Worm (Caenorhabditis elegans) whole organism, young adult: ENCODE results near the gene W08A12.2.

Experiments used
- C06A6.2 ChIP-seq: fragments of 200-800 bp; sonication (Bioruptor generic); conservative IDR thresholded peaks from 2 replicates; pipeline ENCODE4 v1.3.6; 2022; ENCODE audit warnings: missing genetic modification characterization, missing compliant biosample characterization
- F39B2.1 ChIP-seq: fragments of 200-800 bp; sonication (Bioruptor generic); IDR thresholded peaks from 2 replicates; pipeline ENCODE4 v1.3.6; 2022; ENCODE audit warnings: missing genetic modification reagents, missing genetic modification characterization, missing compliant biosample characterization
- F49E8.2 ChIP-seq: sonication (generic microtip); optimal IDR thresholded peaks from 3 replicates; lab custom pipeline; 2017; ENCODE audit warnings: missing genetic modification characterization, mild to moderate bottlenecking, missing compliant biosample characterization, antibody characterized with exemption, moderate library complexity; ENCODE audit not compliant: insufficient read depth
- F52B5.7 ChIP-seq: sonication (generic microtip); optimal IDR thresholded peaks from 2 replicates; lab custom pipeline; 2016; ENCODE audit warnings: mild to moderate bottlenecking, missing genetic modification characterization, missing compliant biosample characterization
- F57C9.4 ChIP-seq: sonication (generic microtip); optimal IDR thresholded peaks from 2 replicates; lab custom pipeline; 2017; ENCODE audit warnings: mild to moderate bottlenecking, missing genetic modification characterization, missing compliant biosample characterization
- K11D2.4 ChIP-seq: fragments of 200-800 bp; sonication (Bioruptor generic); IDR thresholded peaks from 2 replicates; pipeline ENCODE4 v1.3.6; 2022; ENCODE audit warnings: missing genetic modification reagents, missing genetic modification characterization, missing compliant biosample characterization
- K12H6.12 ChIP-seq: fragments of 200-800 bp; sonication (Bioruptor generic); optimal IDR thresholded peaks from 2 replicates; lab custom pipeline; 2018; ENCODE audit warnings: mild to moderate bottlenecking, missing genetic modification characterization, missing compliant biosample characterization
- Y53F4B.3 ChIP-seq: fragments of 200-800 bp; sonication (Bioruptor generic); IDR thresholded peaks from 2 replicates; pipeline ENCODE4 v1.3.6; 2022; ENCODE audit warnings: missing genetic modification reagents, missing genetic modification characterization, missing compliant biosample characterization
- ama-1 ChIP-seq, 3 experiments: fragments of 150-350 bp in 1 of 3; sonication (generic microtip) in 2 of 3; optimal IDR thresholded peaks; 2 replicates each; lab custom pipeline; 2014 to 2018; ENCODE audit warnings: missing biosample characterization in 2 of 3, missing genetic modification characterization in 2 of 3, missing genetic modification reagents in 2 of 3
- aptf-2 ChIP-seq: fragments of 200-800 bp; sonication (Bioruptor generic); conservative IDR thresholded peaks from 2 replicates; pipeline ENCODE4 v1.3.6; 2022; ENCODE audit warnings: missing genetic modification reagents, missing genetic modification characterization, missing compliant biosample characterization
- athp-1 ChIP-seq: sonication (generic microtip); optimal IDR thresholded peaks from 2 replicates; lab custom pipeline; 2017; ENCODE audit warnings: mild to moderate bottlenecking, missing genetic modification characterization, missing compliant biosample characterization
- attf-6 ChIP-seq: fragments of 200-800 bp; sonication (Bioruptor generic); IDR thresholded peaks from 2 replicates; pipeline ENCODE4 v1.3.6; 2022; ENCODE audit warnings: missing genetic modification reagents, missing genetic modification characterization, missing compliant biosample characterization
- bed-2 ChIP-seq: fragments of 200-800 bp; sonication (Bioruptor generic); IDR thresholded peaks from 2 replicates; pipeline ENCODE4 v1.3.6; 2022; ENCODE audit warnings: missing genetic modification reagents, missing genetic modification characterization, missing compliant biosample characterization
- ccch-3 ChIP-seq: fragments of 200-800 bp; sonication (Bioruptor generic); optimal IDR thresholded peaks from 2 replicates; lab custom pipeline; 2018; ENCODE audit warnings: mild to moderate bottlenecking, missing genetic modification characterization, missing compliant biosample characterization
- ceh-27 ChIP-seq: fragments of 200-800 bp; sonication (Bioruptor generic); optimal IDR thresholded peaks from 2 replicates; lab custom pipeline; 2018; ENCODE audit warnings: mild to moderate bottlenecking, missing genetic modification characterization, moderate library complexity, missing compliant biosample characterization
- ceh-40 ChIP-seq: fragments of 200-800 bp; sonication (Bioruptor generic); IDR thresholded peaks from 2 replicates; pipeline ENCODE4 v1.3.6; 2022; ENCODE audit warnings: missing genetic modification characterization, missing compliant biosample characterization
- ceh-58 ChIP-seq: fragments of 200-800 bp; sonication (Bioruptor generic); IDR thresholded peaks from 2 replicates; pipeline ENCODE4 v1.3.6; 2022; ENCODE audit warnings: missing genetic modification characterization, missing compliant biosample characterization
- ceh-79 ChIP-seq: sonication (generic microtip); optimal IDR thresholded peaks from 2 replicates; lab custom pipeline; 2017; ENCODE audit warnings: mild to moderate bottlenecking, missing genetic modification characterization, missing compliant biosample characterization
- ceh-91 ChIP-seq: fragments of 200-800 bp; sonication (Bioruptor generic); IDR thresholded peaks from 2 replicates; pipeline ENCODE4 v1.3.6; 2022; ENCODE audit warnings: missing genetic modification reagents, missing genetic modification characterization, missing compliant biosample characterization
- chd-7 ChIP-seq: sonication (generic microtip); optimal IDR thresholded peaks from 2 replicates; lab custom pipeline; 2016; ENCODE audit warnings: mild to moderate bottlenecking, missing genetic modification characterization, moderate library complexity, missing compliant biosample characterization
- dox-1 ChIP-seq: fragments of 200-800 bp; sonication (Bioruptor generic); IDR thresholded peaks from 2 replicates; pipeline ENCODE4 v1.3.6; 2022; ENCODE audit warnings: missing genetic modification reagents, missing genetic modification characterization, missing compliant biosample characterization
- egrh-3 ChIP-seq: fragments of 200-800 bp; sonication (Bioruptor generic); IDR thresholded peaks from 2 replicates; pipeline ENCODE4 v1.3.6; 2022; ENCODE audit warnings: missing genetic modification reagents, missing genetic modification characterization, missing compliant biosample characterization
- him-1 ChIP-seq: sonication (generic microtip); optimal IDR thresholded peaks from 2 replicates; lab custom pipeline; 2016; ENCODE audit warnings: missing genotype, missing genetic modification reagents, missing genetic modification characterization, missing compliant biosample characterization
- lag-1 ChIP-seq: fragments of 200-800 bp; sonication (Bioruptor generic); IDR thresholded peaks from 2 replicates; pipeline ENCODE4 v1.3.6; 2022; ENCODE audit warnings: missing genetic modification reagents, missing genetic modification characterization, missing compliant biosample characterization
- lin-35 ChIP-seq, 3 experiments: fragments of 150-350 bp in 2 of 3; sonication (generic microtip) in 1 of 3; optimal IDR thresholded peaks; 2 replicates each; lab custom pipeline; 2014 to 2018; ENCODE audit warnings: missing biosample characterization in 3 of 3, missing genetic modification characterization in 3 of 3, missing genetic modification reagents in 3 of 3
- lin-40 ChIP-seq: sonication (generic microtip); optimal IDR thresholded peaks from 2 replicates; lab custom pipeline; 2016; ENCODE audit warnings: missing genetic modification characterization, mild to moderate bottlenecking, missing compliant biosample characterization, missing genotype, missing genetic modification reagents
- lir-1 ChIP-seq: fragments of 200-800 bp; sonication (Bioruptor generic); conservative IDR thresholded peaks from 2 replicates; pipeline ENCODE4 v1.3.6; 2022; ENCODE audit warnings: missing genetic modification reagents, missing genetic modification characterization, missing compliant biosample characterization
- lsy-27 ChIP-seq: sonication (generic microtip); optimal IDR thresholded peaks from 2 replicates; lab custom pipeline; 2017; ENCODE audit warnings: missing genetic modification characterization, mild to moderate bottlenecking, missing compliant biosample characterization, antibody characterized with exemption, missing genotype, borderline replicate concordance; ENCODE audit not compliant: insufficient read depth
- madf-3 ChIP-seq: fragments of 200-800 bp; sonication (Bioruptor generic); IDR thresholded peaks from 2 replicates; pipeline ENCODE4 v1.3.6; 2022; ENCODE audit warnings: missing genetic modification reagents, missing genetic modification characterization, missing compliant biosample characterization
- madf-6 ChIP-seq: fragments of 200-800 bp; sonication (Bioruptor generic); IDR thresholded peaks from 2 replicates; pipeline ENCODE4 v1.3.6; 2022; ENCODE audit warnings: missing genetic modification reagents, missing genetic modification characterization, missing compliant biosample characterization
- nfya-1 ChIP-seq: sonication (generic microtip); optimal IDR thresholded peaks from 2 replicates; lab custom pipeline; 2017; ENCODE audit warnings: antibody characterized with exemption, missing compliant biosample characterization, missing genetic modification characterization, borderline replicate concordance; ENCODE audit not compliant: insufficient read depth
- nfyb-1 ChIP-seq: fragments of 200-800 bp; sonication (Bioruptor generic); IDR thresholded peaks from 2 replicates; pipeline ENCODE4 v1.3.6; 2022; ENCODE audit warnings: missing genetic modification reagents, missing genetic modification characterization, missing compliant biosample characterization
- nhr-120 ChIP-seq: fragments of 200-800 bp; sonication (Bioruptor generic); IDR thresholded peaks from 2 replicates; pipeline ENCODE4 v1.3.6; 2022; ENCODE audit warnings: missing genetic modification characterization, missing compliant biosample characterization
- nhr-179 ChIP-seq: sonication (generic microtip); optimal IDR thresholded peaks from 2 replicates; lab custom pipeline; 2016; ENCODE audit warnings: mild to moderate bottlenecking, missing genetic modification characterization, missing compliant biosample characterization
- nhr-27 ChIP-seq: fragments of 200-800 bp; sonication (Bioruptor generic); optimal IDR thresholded peaks from 2 replicates; lab custom pipeline; 2018; ENCODE audit warnings: mild to moderate bottlenecking, missing genetic modification characterization, moderate library complexity, missing compliant biosample characterization
- snpc-1.3 ChIP-seq: sonication (generic microtip); optimal IDR thresholded peaks from 2 replicates; lab custom pipeline; 2017; ENCODE audit warnings: missing genetic modification characterization, mild to moderate bottlenecking, missing compliant biosample characterization, antibody characterized with exemption, moderate library complexity, missing genotype, missing genetic modification reagents; ENCODE audit not compliant: insufficient read depth
- snpc-3.4 ChIP-seq: sonication (generic microtip); optimal IDR thresholded peaks from 2 replicates; lab custom pipeline; 2017; ENCODE audit warnings: missing genetic modification characterization, mild to moderate bottlenecking, missing compliant biosample characterization, antibody characterized with exemption, moderate library complexity, missing genotype, missing genetic modification reagents
- somi-1 ChIP-seq: fragments of 200-800 bp; sonication (Bioruptor generic); optimal IDR thresholded peaks from 2 replicates; lab custom pipeline; 2018; ENCODE audit warnings: mild to moderate bottlenecking, missing genetic modification characterization, missing compliant biosample characterization
- sptf-2 ChIP-seq: fragments of 200-800 bp; sonication (Bioruptor generic); optimal IDR thresholded peaks from 2 replicates; lab custom pipeline; 2018; ENCODE audit warnings: mild to moderate bottlenecking, missing genetic modification characterization, missing compliant biosample characterization
- unc-62 ChIP-seq: fragments of 150-350 bp; optimal IDR thresholded peaks from 2 replicates; lab custom pipeline; 2014; ENCODE audit warnings: missing biosample characterization, missing genetic modification reagents, missing genetic modification characterization
- zfh-2 ChIP-seq: fragments of 200-800 bp; sonication (Bioruptor generic); conservative IDR thresholded peaks from 2 replicates; pipeline ENCODE4 v1.3.6; 2022; ENCODE audit warnings: missing genetic modification reagents, missing genetic modification characterization, missing compliant biosample characterization
- ztf-18 ChIP-seq: sonication (generic microtip); optimal IDR thresholded peaks from 2 replicates; lab custom pipeline; 2016; ENCODE audit warnings: missing genotype, mild to moderate bottlenecking, missing genetic modification characterization, missing compliant biosample characterization
- ztf-22 ChIP-seq: fragments of 200-800 bp; sonication (Bioruptor generic); optimal IDR thresholded peaks from 2 replicates; lab custom pipeline; 2018; ENCODE audit warnings: mild to moderate bottlenecking, missing genetic modification characterization, moderate library complexity, missing compliant biosample characterization
- ztf-25 ChIP-seq: fragments of 200-800 bp; sonication (Bioruptor generic); IDR thresholded peaks from 2 replicates; pipeline ENCODE4 v1.3.6; 2022; ENCODE audit warnings: missing genetic modification reagents, missing genetic modification characterization, missing compliant biosample characterization

Gene W08A12.2

DNA sequence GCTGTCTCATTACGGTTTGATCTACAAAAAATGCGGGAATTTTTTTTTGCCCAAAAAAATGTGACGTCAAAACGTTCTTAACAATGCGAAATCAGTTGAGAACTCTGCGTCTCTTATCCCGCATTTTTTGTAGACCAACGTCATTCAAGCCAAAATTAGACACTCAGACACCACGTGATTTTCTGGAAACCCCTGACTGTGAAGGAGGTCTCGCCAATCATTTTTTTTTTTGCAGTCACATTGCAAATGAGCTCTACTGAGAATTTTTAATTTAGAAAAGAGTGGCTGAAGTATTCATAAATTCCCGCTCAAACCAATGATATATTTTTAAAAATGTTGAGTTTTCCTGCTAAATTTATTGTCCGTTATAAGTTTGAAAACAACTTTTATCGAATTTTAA, 32.8 kb upstream of the W08A12.2 start:
- TF ChIP-seq F49E8.2 (tag; lab: Kevin White, UChicago) (no peak), lsy-27 (tag; lab: Kevin White, UChicago) (no peak), ztf-22 (GFP tag; lab: Kevin White, UChicago) (no peak), unc-62 (no peak), ceh-27 (GFP tag; lab: Kevin White, UChicago) (no peak), madf-3 (no peak), lir-1 (no peak), ztf-18 (tag; lab: Kevin White, UChicago) (no peak), K11D2.4 (GFP tag; lab: Robert Waterston, UW) (no peak), nhr-27 (tag; lab: Kevin White, UChicago) (no peak), F52B5.7 (tag; lab: Kevin White, UChicago) (no peak), dox-1 (GFP tag; lab: Robert Waterston, UW) (no peak), nfya-1 (no peak), egrh-3 (GFP tag; lab: Robert Waterston, UW) (no peak), nhr-120 (no peak), him-1 (tag; lab: Kevin White, UChicago) (no peak), snpc-3.4 (tag; lab: Kevin White, UChicago) (no peak)

DNA sequence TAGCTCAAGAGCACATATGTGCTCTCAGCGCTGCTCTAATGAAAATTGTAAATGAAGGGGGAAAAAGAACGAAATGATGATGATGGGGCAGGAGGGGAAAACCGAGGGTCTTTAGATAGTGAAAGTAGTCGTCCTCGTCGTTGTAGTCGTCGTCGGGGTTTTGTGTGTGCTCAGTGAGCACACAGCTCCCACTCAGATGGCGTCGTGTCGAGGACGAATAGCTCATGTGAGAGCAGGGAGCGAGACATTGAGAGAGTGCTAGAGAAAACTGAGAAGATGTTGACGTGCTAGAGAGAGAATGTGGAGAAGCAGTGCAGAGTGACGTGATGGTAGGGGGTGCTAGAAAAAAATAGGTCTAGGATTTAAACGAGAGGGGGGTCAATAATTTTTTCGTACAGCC, 32.1 kb upstream of the W08A12.2 start:
- TF ChIP-seq aptf-2 (no peak), athp-1 (tag; lab: Kevin White, UChicago) (no peak), madf-6 (no peak), nfyb-1 (GFP tag; lab: Robert Waterston, UW) (0 out of 2 replicates have a peak, but pooled peaks have one; percentile 25), ceh-40 (GFP tag; lab: Robert Waterston, UW) (no peak), ceh-27 (GFP tag; lab: Kevin White, UChicago) (peak; percentile 61), ama-1 (optimal IDR thresholded peaks at IDR 0.05; lab: Kevin White, UChicago) (no peak), ama-1 (GFP tag; optimal IDR thresholded peaks at IDR 0.05; lab: Kevin White, UChicago) (no peak), ceh-91 (GFP tag; lab: Robert Waterston, UW) (no peak), F57C9.4 (tag; lab: Kevin White, UChicago) (no peak), ccch-3 (GFP tag; lab: Kevin White, UChicago) (no peak), sptf-2 (GFP tag; lab: Kevin White, UChicago) (no peak), K12H6.12 (no peak), ztf-25 (GFP tag; lab: Robert Waterston, UW) (no peak), lin-35 (GFP tag; optimal IDR thresholded peaks at IDR 0.05; lab: Kevin White, UChicago) (peak in 1 of 3 experiments; percentile 17), zfh-2 (GFP tag; lab: Robert Waterston, UW) (0 out of 2 replicates have a peak, but pooled peaks have one; percentile 39), F39B2.1 (no peak), lin-40 (no peak)

DNA sequence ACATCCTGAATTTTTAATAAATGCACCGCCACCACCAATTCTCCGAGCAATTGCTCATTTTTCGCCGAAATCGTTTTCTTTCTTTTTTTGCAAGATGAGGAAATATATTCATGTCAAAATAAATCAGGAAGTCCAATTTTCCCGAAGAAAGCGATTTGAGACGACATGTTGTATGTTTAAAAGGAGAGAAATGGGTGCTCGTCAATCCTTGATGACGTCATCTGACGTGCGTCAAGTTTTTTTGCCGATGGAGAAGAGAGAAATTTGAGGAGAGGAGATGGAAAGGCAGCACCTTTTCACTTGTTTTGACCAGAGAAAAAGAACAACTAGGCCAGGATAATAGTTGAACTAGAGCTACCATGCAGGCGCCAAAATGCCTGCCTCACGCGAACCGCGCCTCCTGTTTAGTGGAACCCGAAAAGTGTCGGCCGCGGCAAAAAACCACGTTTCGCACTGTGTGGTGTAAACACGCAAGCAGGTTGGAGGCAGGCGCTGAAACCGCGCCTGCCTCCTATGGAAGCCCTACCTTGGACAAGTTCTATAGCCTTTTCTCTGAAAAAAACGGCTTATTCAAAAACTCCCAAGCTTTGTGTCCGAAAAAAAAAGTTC, 30.7 kb upstream of the W08A12.2 start:
- no peak for TF ChIP-seq C06A6.2
- 0 out of 2 replicates have a peak, but pooled peaks have one; percentile 24 for TF ChIP-seq nfyb-1 (GFP tag; lab: Robert Waterston, UW)
- no peak for TF ChIP-seq K11D2.4 (GFP tag; lab: Robert Waterston, UW)
- no peak for TF ChIP-seq Y53F4B.3
- no peak for TF ChIP-seq ceh-79 (tag; lab: Kevin White, UChicago)
- TF ChIP-seq somi-1 (GFP tag; lab: Kevin White, UChicago): peak; percentile 22
- 0 out of 2 replicates have a peak, but pooled peaks have one; percentile 45 for TF ChIP-seq attf-6 (GFP tag; lab: Robert Waterston, UW)
- no peak for TF ChIP-seq bed-2 (GFP tag; lab: Robert Waterston, UW)
- no peak for TF ChIP-seq ccch-3 (GFP tag; lab: Kevin White, UChicago)
- peak; percentile 14 for TF ChIP-seq lin-40
- TF ChIP-seq nhr-120: no peak
- no peak for TF ChIP-seq snpc-1.3 (tag; lab: Kevin White, UChicago)
- TF ChIP-seq ztf-22 (GFP tag; lab: Kevin White, UChicago): no peak
- no peak for TF ChIP-seq unc-62
- no peak for TF ChIP-seq ceh-27 (GFP tag; lab: Kevin White, UChicago)
- no peak for TF ChIP-seq lag-1 (GFP tag; lab: Robert Waterston, UW)
- no peak for TF ChIP-seq nhr-179 (tag; lab: Kevin White, UChicago)
- no peak for TF ChIP-seq ceh-58 (GFP tag; lab: Robert Waterston, UW)
- peak; percentile 55 for TF ChIP-seq chd-7 (tag; lab: Kevin White, UChicago)
